Worm (Caenorhabditis elegans): Measurements from ENCODE around the gene C17C3.24.
A peak's percentile ranks its signal among the peaks of the same experiment; 100 is the strongest.

C17C3.24 gene

ce11 chrII:5543476-5544144 lies 2.0 kb upstream of the C17C3.24 start:
- TF ChIP-seq ceh-2 (tag; optimal IDR thresholded peaks at IDR 0.05), result peak; percentile 70
- TF ChIP-seq nhr-11 (tag; optimal IDR thresholded peaks at IDR 0.05), result peak; percentile 75
- TF ChIP-seq pqm-1 (tag; optimal IDR thresholded peaks at IDR 0.05), result peak; percentile 77
- no peak for TF ChIP-seq ceh-9 (tag; optimal IDR thresholded peaks at IDR 0.05)
- no peak for TF ChIP-seq elt-4 (tag; optimal IDR thresholded peaks at IDR 0.05)
- TF ChIP-seq unc-42 (tag; optimal IDR thresholded peaks at IDR 0.05), result peak; percentile 98
- peak; percentile 59 for TF ChIP-seq che-1 (tag; optimal IDR thresholded peaks at IDR 0.05)
- TF ChIP-seq ets-4 (tag; optimal IDR thresholded peaks at IDR 0.05), result peak; percentile 63
- peak; percentile 59 for TF ChIP-seq pax-1 (tag; optimal IDR thresholded peaks at IDR 0.05)
- peak; percentile 77 for TF ChIP-seq ztf-16 (tag; optimal IDR thresholded peaks at IDR 0.05)
- TF ChIP-seq hlh-6 (tag; optimal IDR thresholded peaks at IDR 0.05), result peak; percentile 48
- peak; percentile 79 for TF ChIP-seq pat-9 (tag; optimal IDR thresholded peaks at IDR 0.05)
- no peak for TF ChIP-seq mec-3 (tag; optimal IDR thresholded peaks at IDR 0.05; ENCODE audit: borderline replicate concordance)
- TF ChIP-seq ceh-34 (tag; optimal IDR thresholded peaks at IDR 0.05), result peak; percentile 91
- peak; percentile 48 for TF ChIP-seq unc-55 (GFP tag; optimal IDR thresholded peaks at IDR 0.05)
- peak; percentile 36 for TF ChIP-seq sdc-2 (tag; optimal IDR thresholded peaks at IDR 0.05)
- TF ChIP-seq ceh-22 (tag; optimal IDR thresholded peaks at IDR 0.05), result peak; percentile 18
- TF ChIP-seq fkh-6 (tag; optimal IDR thresholded peaks at IDR 0.05), result peak; percentile 82
- TF ChIP-seq ceh-19 (GFP tag; optimal IDR thresholded peaks at IDR 0.05), result peak; percentile 89
- TF ChIP-seq odd-2 (tag; optimal IDR thresholded peaks at IDR 0.05), result no peak
- peak; percentile 68 for TF ChIP-seq sox-4 (tag; optimal IDR thresholded peaks at IDR 0.05)
- TF ChIP-seq ceh-6 (GFP tag; optimal IDR thresholded peaks at IDR 0.05), result peak; percentile 65
- peak; percentile 80 for TF ChIP-seq pha-2 (tag; optimal IDR thresholded peaks at IDR 0.05)
- peak; percentile 76 for TF ChIP-seq lim-6 (tag; optimal IDR thresholded peaks at IDR 0.05)
- TF ChIP-seq tbx-2 (tag; optimal IDR thresholded peaks at IDR 0.05), result peak; percentile 95
- peak; percentile 29 for TF ChIP-seq tbx-7 (tag; optimal IDR thresholded peaks at IDR 0.05)
- peak; percentile 95 for TF ChIP-seq ceh-18 (tag; optimal IDR thresholded peaks at IDR 0.05)
- no peak for TF ChIP-seq ceh-45 (GFP tag; IDR thresholded peaks at IDR 0.05)
- peak; percentile 49 for TF ChIP-seq C08G9.2 (tag; optimal IDR thresholded peaks at IDR 0.05)
- peak; percentile 39 for TF ChIP-seq hlh-15 (tag; optimal IDR thresholded peaks at IDR 0.05)
- peak; percentile 72 for TF ChIP-seq hlh-8 (tag; optimal IDR thresholded peaks at IDR 0.05)
- peak; percentile 97 for TF ChIP-seq elt-2 (tag; optimal IDR thresholded peaks at IDR 0.05)
- peak; percentile 18 for TF ChIP-seq ceh-48 (tag; optimal IDR thresholded peaks at IDR 0.05)
- peak; percentile 3 for TF ChIP-seq ahr-1 (tag; optimal IDR thresholded peaks at IDR 0.05)
- TF ChIP-seq C38D4.7 (GFP tag; optimal IDR thresholded peaks at IDR 0.05), result peak; percentile 70
- peak; percentile 99 for TF ChIP-seq ama-1 (optimal IDR thresholded peaks at IDR 0.05)
- peak; percentile 44 for TF ChIP-seq F13H6.1 (tag; optimal IDR thresholded peaks at IDR 0.05)
- TF ChIP-seq K09A11.1 (tag; optimal IDR thresholded peaks at IDR 0.05; ENCODE audit: insufficient read depth), result peak; percentile 77
- peak; percentile 58 for TF ChIP-seq Y22D7AL.16 (tag; optimal IDR thresholded peaks at IDR 0.05)
- no peak for TF ChIP-seq pag-3 (tag; optimal IDR thresholded peaks at IDR 0.05; ENCODE audit: borderline replicate concordance)
- TF ChIP-seq npax-4 (tag; optimal IDR thresholded peaks at IDR 0.05), result peak; percentile 49
- peak; percentile 71 for TF ChIP-seq unc-86 (tag; optimal IDR thresholded peaks at IDR 0.05)
- peak; percentile 91 for TF ChIP-seq ceh-31 (tag; optimal IDR thresholded peaks at IDR 0.05)
- peak; percentile 31 for TF ChIP-seq zip-5 (tag; optimal IDR thresholded peaks at IDR 0.05)
- TF ChIP-seq ceh-24 (tag; optimal IDR thresholded peaks at IDR 0.05), result peak; percentile 23
- TF ChIP-seq pha-4 (tag; optimal IDR thresholded peaks at IDR 0.05), result no peak
- peak; percentile 90 for TF ChIP-seq ceh-14 (tag; optimal IDR thresholded peaks at IDR 0.05)
- peak; percentile 66 for TF ChIP-seq ttx-3 (tag; optimal IDR thresholded peaks at IDR 0.05)
- TF ChIP-seq nhr-232 (tag; optimal IDR thresholded peaks at IDR 0.05), result peak; percentile 60
- TF ChIP-seq pros-1 (tag; optimal IDR thresholded peaks at IDR 0.05), result peak; percentile 97
- peak; percentile 84 for TF ChIP-seq fkh-10 (GFP tag; optimal IDR thresholded peaks at IDR 0.05)
- TF ChIP-seq sox-2 (GFP tag; IDR thresholded peaks at IDR 0.05), result peak; percentile 57
- peak; percentile 89 for TF ChIP-seq nfya-1 (tag; optimal IDR thresholded peaks at IDR 0.05)

Measured in whole organism, late embryonic.